Worm (Caenorhabditis elegans) whole organism, late embryonic: ENCODE data around the gene clec-227.

Experiments
- F13H6.1 ChIP-seq: sonication (generic microtip); optimal IDR thresholded peaks from 2 replicates; lab custom pipeline; 2016; ENCODE audit warnings: missing genetic modification characterization, missing compliant biosample characterization
- K02D7.2 ChIP-seq: sonication (generic microtip); optimal IDR thresholded peaks from 2 replicates; lab custom pipeline; 2017; ENCODE audit warnings: mild to moderate bottlenecking, missing genetic modification characterization, missing compliant biosample characterization
- ahr-1 ChIP-seq: sonication (generic microtip); optimal IDR thresholded peaks from 2 replicates; lab custom pipeline; 2016; ENCODE audit warnings: missing genetic modification characterization, missing compliant biosample characterization
- ceh-18 ChIP-seq: sonication (generic microtip); optimal IDR thresholded peaks from 2 replicates; lab custom pipeline; 2016; ENCODE audit warnings: missing genetic modification characterization, missing compliant biosample characterization
- ceh-2 ChIP-seq: sonication (generic microtip); optimal IDR thresholded peaks from 2 replicates; lab custom pipeline; 2016; ENCODE audit warnings: missing genotype, missing genetic modification characterization, missing compliant biosample characterization
- ceh-22 ChIP-seq: sonication (generic microtip); optimal IDR thresholded peaks from 2 replicates; lab custom pipeline; 2017; ENCODE audit warnings: missing biosample characterization, missing genetic modification characterization
- ceh-34 ChIP-seq: sonication (generic microtip); optimal IDR thresholded peaks from 2 replicates; lab custom pipeline; 2016; ENCODE audit warnings: mild to moderate bottlenecking, missing genetic modification characterization, missing compliant biosample characterization
- ceh-9 ChIP-seq: sonication (generic microtip); optimal IDR thresholded peaks from 2 replicates; lab custom pipeline; 2016; ENCODE audit warnings: mild to moderate bottlenecking, missing genetic modification characterization, inconsistent platforms, missing compliant biosample characterization
- dmd-4 ChIP-seq: sonication (generic microtip); optimal IDR thresholded peaks from 2 replicates; lab custom pipeline; 2016; ENCODE audit warnings: borderline replicate concordance, missing genetic modification characterization, missing compliant biosample characterization
- fax-1 ChIP-seq: sonication (generic microtip); optimal IDR thresholded peaks from 2 replicates; lab custom pipeline; 2016; ENCODE audit warnings: missing genotype, missing genetic modification characterization, missing compliant biosample characterization
- fkh-10 ChIP-seq: fragments of 150-350 bp; optimal IDR thresholded peaks from 2 replicates; lab custom pipeline; 2014; ENCODE audit warnings: missing biosample characterization, missing genetic modification reagents, missing genetic modification characterization
- gmeb-2 ChIP-seq: sonication (generic microtip); optimal IDR thresholded peaks from 2 replicates; lab custom pipeline; 2016; ENCODE audit warnings: missing genetic modification characterization, inconsistent platforms, missing compliant biosample characterization
- hlh-13 ChIP-seq: fragments of 200-800 bp; sonication (Bioruptor generic); optimal IDR thresholded peaks from 2 replicates; lab custom pipeline; 2018; ENCODE audit warnings: mild to moderate bottlenecking, missing genetic modification characterization, missing compliant biosample characterization
- hlh-30 ChIP-seq: sonication (generic microtip); optimal IDR thresholded peaks from 2 replicates; lab custom pipeline; 2017; ENCODE audit warnings: antibody characterized with exemption, missing genetic modification characterization, missing compliant biosample characterization; ENCODE audit not compliant: insufficient read depth
- hlh-8 ChIP-seq: sonication (generic microtip); optimal IDR thresholded peaks from 2 replicates; lab custom pipeline; 2016; ENCODE audit warnings: missing genotype, missing genetic modification characterization, missing compliant biosample characterization
- lin-11 ChIP-seq: fragments of 200-800 bp; sonication (Bioruptor generic); optimal IDR thresholded peaks from 2 replicates; lab custom pipeline; 2018; ENCODE audit warnings: mild to moderate bottlenecking, missing genetic modification characterization, missing compliant biosample characterization
- nhr-11 ChIP-seq: fragments of 150-350 bp; optimal IDR thresholded peaks from 2 replicates; lab custom pipeline; 2014; ENCODE audit warnings: missing biosample characterization, missing genetic modification characterization
- nhr-232 ChIP-seq: sonication (generic microtip); optimal IDR thresholded peaks from 2 replicates; lab custom pipeline; 2016; ENCODE audit warnings: missing genetic modification characterization, missing compliant biosample characterization
- odd-2 ChIP-seq: sonication (generic microtip); optimal IDR thresholded peaks from 2 replicates; lab custom pipeline; 2017; ENCODE audit warnings: antibody characterized with exemption, mild to moderate bottlenecking, missing genetic modification characterization, missing compliant biosample characterization
- pag-3 ChIP-seq: sonication (generic microtip); optimal IDR thresholded peaks from 2 replicates; lab custom pipeline; 2016; ENCODE audit warnings: missing compliant biosample characterization, missing genetic modification characterization, borderline replicate concordance
- pat-9 ChIP-seq: fragments of 200-800 bp; sonication (Bioruptor generic); optimal IDR thresholded peaks from 2 replicates; lab custom pipeline; 2018; ENCODE audit warnings: mild to moderate bottlenecking, missing genetic modification characterization, moderate library complexity, missing compliant biosample characterization
- pax-1 ChIP-seq: fragments of 150-350 bp; optimal IDR thresholded peaks from 2 replicates; lab custom pipeline; 2014; ENCODE audit warnings: missing biosample characterization, missing genetic modification characterization
- pha-4 ChIP-seq: fragments of 150-350 bp; optimal IDR thresholded peaks from 2 replicates; lab custom pipeline; 2018; ENCODE audit warnings: missing biosample characterization, missing genetic modification reagents, missing genetic modification characterization
- pqm-1 ChIP-seq: sonication (generic microtip); optimal IDR thresholded peaks from 2 replicates; lab custom pipeline; 2016; ENCODE audit warnings: missing genetic modification characterization, missing compliant biosample characterization
- ref-2 ChIP-seq: sonication (generic microtip); optimal IDR thresholded peaks from 2 replicates; lab custom pipeline; 2016; ENCODE audit warnings: missing genetic modification characterization, missing compliant biosample characterization
- sox-2 ChIP-seq: fragments of 200-800 bp; sonication (Bioruptor generic); IDR thresholded peaks from 2 replicates; pipeline ENCODE4 v1.3.6; 2022; ENCODE audit warnings: missing genetic modification reagents, missing genetic modification characterization, missing compliant biosample characterization
- sox-4 ChIP-seq: sonication (generic microtip); optimal IDR thresholded peaks from 2 replicates; lab custom pipeline; 2017; ENCODE audit warnings: mild to moderate bottlenecking, missing genetic modification characterization, inconsistent platforms, missing compliant biosample characterization
- syd-9 ChIP-seq: sonication (generic microtip); optimal IDR thresholded peaks from 2 replicates; lab custom pipeline; 2016; ENCODE audit warnings: mild to moderate bottlenecking, missing genetic modification characterization, moderate library complexity, missing compliant biosample characterization
- tbx-2 ChIP-seq: sonication (generic microtip); optimal IDR thresholded peaks from 2 replicates; lab custom pipeline; 2016; ENCODE audit warnings: missing genetic modification characterization, missing compliant biosample characterization
- tbx-7 ChIP-seq: sonication (generic microtip); optimal IDR thresholded peaks from 2 replicates; lab custom pipeline; 2016; ENCODE audit warnings: missing genotype, missing genetic modification characterization, missing compliant biosample characterization
- ttx-3 ChIP-seq: sonication (generic microtip); optimal IDR thresholded peaks from 2 replicates; lab custom pipeline; 2016; ENCODE audit warnings: missing genetic modification reagents, missing genetic modification characterization, missing compliant biosample characterization
- unc-3 ChIP-seq, 2 experiments: fragments of 200-800 bp in 1 of 2; sonication (Bioruptor generic) in 1 of 2; sonication (generic microtip) in 1 of 2; conservative IDR thresholded peaks in 1 of 2; optimal IDR thresholded peaks in 1 of 2; 2 replicates each; pipeline versions ENCODE4 v1.3.6 to Lab custom; 2016 to 2022; ENCODE audit warnings: missing compliant biosample characterization in 2 of 2, missing genetic modification characterization in 2 of 2, missing genetic modification reagents in 1 of 2
- unc-42 ChIP-seq: sonication (generic microtip); optimal IDR thresholded peaks from 2 replicates; lab custom pipeline; 2016; ENCODE audit warnings: missing genotype, missing genetic modification characterization, missing compliant biosample characterization
- unc-55 ChIP-seq: sonication (generic microtip); optimal IDR thresholded peaks from 2 replicates; lab custom pipeline; 2017; ENCODE audit warnings: missing biosample characterization, missing genetic modification reagents, missing genetic modification characterization
- unc-86 ChIP-seq: sonication (generic microtip); optimal IDR thresholded peaks from 2 replicates; lab custom pipeline; 2016; ENCODE audit warnings: missing genetic modification characterization, missing compliant biosample characterization

clec-227 gene

DNA sequence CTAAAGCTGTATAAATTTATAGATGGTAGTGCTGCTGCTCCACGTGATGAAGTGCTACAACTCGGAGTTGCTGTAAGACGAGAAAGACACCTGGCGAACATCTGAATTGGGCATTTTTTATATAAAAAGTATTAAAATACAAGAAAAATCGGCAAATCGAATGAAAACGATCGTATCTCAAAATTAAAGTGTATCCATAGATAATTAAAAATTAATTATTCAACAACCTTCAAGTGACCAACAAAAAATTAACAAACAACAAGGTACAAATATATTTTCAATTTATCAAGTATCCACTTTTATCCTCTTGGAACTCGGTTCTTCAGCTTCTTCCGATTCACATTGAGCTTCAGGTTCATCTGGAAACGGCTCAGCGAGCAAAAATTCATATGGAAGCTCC is 46.9 kb downstream of the clec-227 start, which contains the start of gene R02D5.8:
TSS of gene R02D5.8 (minus strand) at position 101 of the 400 bp plus-strand sequence.
- TF ChIP-seq nhr-232 (tag; lab: Kevin White, UChicago) = no peak

ce11 chrV:14521000-14521399 is 48.7 kb downstream of the clec-227 start, which contains the start of gene C53A5.17:
Gene C53A5.17 (minus strand): TSS chrV:14521100.
- TF ChIP-seq nhr-232 (tag; lab: Kevin White, UChicago) = no peak
- TF ChIP-seq ref-2 = no peak
- no peak for TF ChIP-seq ceh-22
- no peak for TF ChIP-seq nhr-11 (tag; lab: Kevin White, UChicago)
- TF ChIP-seq fax-1 (tag; lab: Kevin White, UChicago) = no peak
- no peak for TF ChIP-seq gmeb-2 (tag; lab: Kevin White, UChicago)
- no peak for TF ChIP-seq hlh-30 (tag; lab: Kevin White, UChicago)
- TF ChIP-seq ttx-3 (tag; lab: Kevin White, UChicago) = no peak
- no peak for TF ChIP-seq pqm-1 (tag; lab: Kevin White, UChicago)
- TF ChIP-seq dmd-4 (tag; lab: Kevin White, UChicago) = no peak
- TF ChIP-seq unc-42 (tag; lab: Kevin White, UChicago) = no peak
- TF ChIP-seq unc-55 (GFP tag; lab: Kevin White, UChicago) = no peak
- TF ChIP-seq F13H6.1 (tag; lab: Kevin White, UChicago) = no peak
- no peak for TF ChIP-seq tbx-2 (tag; lab: Kevin White, UChicago)
- no peak for TF ChIP-seq hlh-8 (tag; lab: Kevin White, UChicago)

- TF ChIP-seq ceh-2 = no peak
- TF ChIP-seq lin-11 (tag; lab: Kevin White, UChicago) = no peak
- TF ChIP-seq tbx-7 (tag; lab: Kevin White, UChicago) = no peak
- TF ChIP-seq tbx-2 (tag; lab: Kevin White, UChicago) = no peak
- TF ChIP-seq pqm-1 (tag; lab: Kevin White, UChicago) = no peak
- TF ChIP-seq hlh-8 (tag; lab: Kevin White, UChicago) = no peak
- TF ChIP-seq odd-2 (tag; lab: Kevin White, UChicago) = no peak
- TF ChIP-seq ceh-9 (tag; lab: Kevin White, UChicago) = no peak
- TF ChIP-seq fkh-10 = no peak
- TF ChIP-seq ceh-34 = no peak
- TF ChIP-seq unc-42 (tag; lab: Kevin White, UChicago) = no peak
- TF ChIP-seq unc-55 (GFP tag; lab: Kevin White, UChicago) = no peak
- TF ChIP-seq unc-3 (GFP tag; conservative IDR thresholded peaks at IDR 0.05; lab: Robert Waterston, UW) = no peak
- no peak for TF ChIP-seq unc-3 (tag; optimal IDR thresholded peaks at IDR 0.05; lab: Kevin White, UChicago)
- TF ChIP-seq sox-2 (GFP tag; lab: Robert Waterston, UW) = no peak
- TF ChIP-seq pag-3 = no peak
- no peak for TF ChIP-seq sox-4 (tag; lab: Kevin White, UChicago)
- no peak for TF ChIP-seq nhr-232 (tag; lab: Kevin White, UChicago)
- no peak for TF ChIP-seq pat-9
- no peak for TF ChIP-seq pax-1
Measured at ce11 chrV:14522514-14522913, 50.2 kb downstream of the clec-227 start, which contains the start of gene C53A5.16. Gene C53A5.16 (minus strand): TSS chrV:14522614.

ce11 chrV:14523105-14523504 is 50.8 kb downstream of the clec-227 start, which contains the start of gene C53A5.2:
Gene C53A5.2 (minus strand): TSS chrV:14523205.
- TF ChIP-seq tbx-7 (tag; lab: Kevin White, UChicago) (no peak), syd-9 (no peak), K02D7.2 (tag; lab: Kevin White, UChicago) (no peak), lin-11 (tag; lab: Kevin White, UChicago) (no peak), unc-86 (tag; lab: Kevin White, UChicago) (no peak), ahr-1 (tag; lab: Kevin White, UChicago) (no peak), ceh-18 (tag; lab: Kevin White, UChicago) (no peak), pax-1 (no peak), unc-3 (GFP tag; conservative IDR thresholded peaks at IDR 0.05; lab: Robert Waterston, UW) (no peak), unc-3 (tag; optimal IDR thresholded peaks at IDR 0.05; lab: Kevin White, UChicago) (no peak), hlh-30 (tag; lab: Kevin White, UChicago) (no peak), pha-4 (tag; lab: Kevin White, UChicago) (no peak), hlh-13 (GFP tag; lab: Kevin White, UChicago) (no peak), ceh-2 (no peak), fkh-10 (no peak)
